Fruit fly (Drosophila melanogaster): Measurements from ENCODE around the gene Cnb.

Gene Cnb

DNA sequence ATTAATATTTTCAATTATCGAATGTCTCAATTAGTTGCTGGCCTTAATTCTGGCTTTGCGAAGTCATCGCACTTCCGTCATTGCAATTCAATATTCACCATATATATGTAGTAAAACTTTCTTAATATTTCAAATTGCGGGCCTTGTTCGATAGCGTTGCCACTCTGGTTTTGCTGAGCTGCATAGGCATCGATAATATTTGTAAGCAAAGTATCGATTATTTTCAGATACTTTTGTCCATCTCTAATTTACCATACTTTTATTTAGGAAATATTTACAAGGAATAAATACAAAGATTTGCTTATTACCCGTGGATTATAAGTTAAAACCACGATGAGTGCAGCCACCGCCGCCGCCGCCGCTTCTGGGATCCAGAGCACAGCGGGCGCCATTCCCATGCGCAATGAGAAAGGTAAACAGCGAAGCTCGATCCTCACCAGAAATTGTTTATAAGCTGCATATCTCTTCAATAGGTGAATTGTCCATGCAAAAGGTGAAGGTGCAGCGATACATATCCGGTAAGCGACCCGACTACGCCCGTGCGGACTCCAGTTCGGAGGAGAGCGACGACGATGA, 6.4 kb upstream of the Cnb start, which contains the start of gene Mfap1:
Gene Mfap1, plus strand, starts transcription at position 226 of the 576 bp plus-strand sequence.
- TF ChIP-seq noc (tag; optimal IDR thresholded peaks at IDR 0.05) = no peak

- TF ChIP-seq noc (tag; optimal IDR thresholded peaks at IDR 0.05) = no peak
Measured at dm6 chr3L:1962964-1963363, 15.6 kb downstream of the Cnb start, which contains the start of gene SCOT. Gene SCOT (plus strand): TSS chr3L:1963143.

dm6 chr3L:1964099-1964498, 16.7 kb downstream of the Cnb start, which contains the start of gene mv:
Gene mv (minus strand): TSS chr3L:1964178.
- TF ChIP-seq noc (tag; optimal IDR thresholded peaks at IDR 0.05) = no peak

DNA sequence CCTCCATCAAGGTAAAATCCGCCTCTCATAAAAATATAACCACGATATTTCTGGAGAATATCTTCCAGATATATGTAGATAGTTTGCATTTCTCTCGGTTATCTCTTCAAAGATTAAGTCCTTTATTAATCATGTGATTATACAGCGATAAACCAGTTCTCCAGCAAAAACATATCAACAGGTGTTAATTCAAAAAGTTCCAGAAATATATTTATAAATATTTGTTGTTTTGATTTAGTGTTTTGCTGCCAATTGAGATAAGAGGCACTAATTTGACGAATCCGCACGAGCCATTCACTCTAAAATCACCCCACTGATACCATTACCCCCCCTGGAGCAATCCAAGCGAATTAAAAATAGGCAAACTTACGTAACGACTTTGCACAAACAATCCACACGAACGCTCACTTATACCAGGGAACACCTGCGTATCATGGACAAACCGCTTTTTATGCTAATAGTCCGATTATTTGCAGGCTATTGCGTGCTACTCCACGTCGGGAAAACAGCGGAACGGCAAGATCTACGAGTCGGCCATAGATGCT, 17.3 kb downstream of the Cnb start:
- TF ChIP-seq noc (tag; optimal IDR thresholded peaks at IDR 0.05) = peak; percentile 40

- peak; percentile 77 for TF ChIP-seq noc (tag; optimal IDR thresholded peaks at IDR 0.05)
Measured at dm6 chr3L:1967452-1968310, 20.3 kb downstream of the Cnb start.

DNA sequence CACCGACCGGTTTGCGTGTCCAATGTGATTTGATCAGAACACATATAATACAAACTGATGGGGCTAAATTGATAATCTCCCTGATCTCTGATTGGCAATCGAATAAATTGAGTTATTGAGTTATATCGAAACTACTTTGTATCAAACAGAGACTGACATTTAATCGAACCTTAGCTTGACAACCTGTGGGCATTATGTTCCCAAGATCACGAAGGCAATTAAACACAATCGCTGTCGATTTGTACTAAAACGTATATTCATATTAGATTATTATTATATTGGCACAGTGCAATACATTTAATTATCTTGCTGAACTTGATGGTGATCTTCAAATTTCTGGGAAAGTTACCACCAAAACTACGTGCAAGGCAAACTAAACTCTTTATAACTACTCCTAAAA, 21.0 kb downstream of the Cnb start:
- TF ChIP-seq noc (tag; optimal IDR thresholded peaks at IDR 0.05) = no peak

DNA sequence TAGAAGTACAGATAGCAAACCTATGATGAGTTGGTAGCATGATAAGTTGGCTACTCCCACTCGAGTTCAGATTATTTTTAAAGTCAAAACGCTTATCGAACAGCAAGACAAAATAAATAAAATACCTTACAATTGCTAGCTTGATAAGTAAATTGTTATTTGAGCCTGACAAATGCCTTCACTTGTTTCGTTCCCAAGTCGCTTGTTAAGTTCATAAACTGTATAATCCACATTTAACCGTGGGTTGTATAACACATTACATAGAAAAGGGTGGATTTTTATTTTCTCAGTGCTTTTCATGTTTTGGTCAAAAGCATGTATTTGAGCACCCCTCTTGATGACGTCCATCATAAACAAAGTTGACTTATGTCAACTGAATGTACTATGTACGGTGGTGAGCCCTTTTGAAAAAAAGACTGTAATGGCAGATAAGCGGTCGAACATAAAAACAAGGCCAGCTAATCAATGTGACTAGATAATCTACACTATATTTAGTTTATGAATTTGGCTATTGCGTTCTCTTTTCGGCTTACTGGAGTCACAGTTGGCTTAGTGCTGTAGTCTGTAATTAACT, 21.5 kb downstream of the Cnb start:
- TF ChIP-seq noc (tag; optimal IDR thresholded peaks at IDR 0.05) = no peak

DNA sequence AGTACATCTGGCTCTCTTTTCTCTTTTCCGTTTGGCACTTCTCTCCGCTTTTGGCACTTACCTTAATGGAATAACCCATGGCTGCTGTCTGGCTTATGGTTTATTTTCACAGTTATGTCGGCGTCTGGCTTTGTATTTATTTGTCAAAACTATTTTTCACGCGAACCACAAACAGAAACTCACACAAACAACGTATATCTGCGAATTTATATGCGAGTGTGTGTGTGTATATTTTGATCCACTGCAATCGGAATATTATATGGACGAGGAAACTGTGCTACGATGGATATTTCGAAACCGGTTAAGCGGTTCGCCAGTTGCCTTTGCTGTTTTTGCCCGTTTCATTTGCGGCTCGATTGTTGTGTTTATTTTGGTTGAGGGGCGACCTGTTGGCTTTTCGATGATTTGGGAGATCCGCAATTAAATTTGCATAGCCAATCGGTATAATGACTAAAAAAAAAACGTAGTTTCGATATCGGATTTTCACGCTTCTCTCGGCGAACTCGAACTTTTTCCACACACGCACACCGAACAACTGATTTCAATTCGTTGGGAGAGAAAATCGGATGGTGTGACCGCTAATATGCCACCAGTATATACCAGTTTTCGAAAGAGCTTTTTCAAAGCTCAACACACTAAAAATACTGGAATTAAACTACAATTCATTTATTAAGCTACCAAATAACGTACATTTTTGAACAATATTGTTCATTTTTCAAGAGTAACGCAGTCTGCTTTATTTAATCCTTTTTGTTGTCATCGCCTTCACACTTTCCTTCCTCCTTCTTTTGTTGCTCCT, 22.4 kb downstream of the Cnb start, which contains the start of gene CG1927:
Gene CG1927, minus strand, starts transcription at position 541 of the 799 bp plus-strand sequence.
- no peak for TF ChIP-seq noc (tag; optimal IDR thresholded peaks at IDR 0.05)

DNA sequence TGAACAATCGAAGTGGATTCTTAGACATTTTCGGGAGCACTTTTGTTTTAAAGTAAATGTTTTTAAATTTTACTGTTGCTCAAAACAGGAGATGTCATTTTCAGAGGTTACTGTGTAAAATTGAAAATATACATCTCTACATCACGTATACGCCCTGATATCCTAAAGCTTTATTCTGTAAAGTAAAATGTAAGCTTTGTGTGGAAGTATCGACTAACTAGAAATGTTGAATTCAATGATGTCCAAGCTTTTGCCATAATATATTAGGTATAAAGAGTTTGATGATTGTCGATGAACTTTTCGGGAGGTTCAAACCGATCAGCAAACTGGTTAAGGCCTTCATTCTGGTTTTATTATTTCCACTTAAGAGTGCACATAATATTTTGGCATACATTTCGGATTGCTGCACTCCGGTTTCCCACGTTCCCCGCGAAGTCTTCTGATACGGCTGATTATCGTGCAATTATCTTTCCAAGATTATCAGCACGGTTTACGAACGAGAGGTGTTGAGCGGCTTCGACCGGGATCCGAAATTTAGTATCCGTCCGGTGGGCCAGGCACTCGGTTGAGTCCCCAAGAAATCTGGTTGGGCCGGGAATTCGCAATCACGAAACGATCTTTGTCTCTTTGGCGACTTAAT, 23.9 kb downstream of the Cnb start, which contains the start of the genes CG11815 and acs:
Gene CG11815, minus strand, starts transcription at position 98 of the 640 bp plus-strand sequence.
Gene acs, plus strand, starts transcription at position 536 of the 640 bp plus-strand sequence.
- no peak for TF ChIP-seq noc (tag; optimal IDR thresholded peaks at IDR 0.05)

DNA sequence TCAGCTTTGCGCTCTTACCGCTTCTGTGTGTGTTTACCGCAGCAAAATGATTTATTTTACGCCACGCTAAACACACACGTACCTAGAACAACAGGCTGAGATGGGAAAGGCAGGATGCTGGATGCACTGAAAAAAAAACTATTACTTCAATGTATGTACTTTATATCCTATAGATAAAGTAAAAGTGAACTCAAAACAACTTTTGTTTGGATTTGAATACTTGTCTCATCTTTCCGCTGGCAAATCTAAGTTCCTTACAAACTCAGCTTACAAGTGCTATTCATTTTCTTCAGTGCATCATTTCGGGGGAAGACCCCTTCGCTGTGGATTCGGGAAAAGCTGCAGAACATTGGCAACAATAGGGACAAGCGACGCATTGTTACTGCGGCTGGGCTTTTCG, 29.4 kb downstream of the Cnb start:
- no peak for TF ChIP-seq noc (tag; optimal IDR thresholded peaks at IDR 0.05)

DNA sequence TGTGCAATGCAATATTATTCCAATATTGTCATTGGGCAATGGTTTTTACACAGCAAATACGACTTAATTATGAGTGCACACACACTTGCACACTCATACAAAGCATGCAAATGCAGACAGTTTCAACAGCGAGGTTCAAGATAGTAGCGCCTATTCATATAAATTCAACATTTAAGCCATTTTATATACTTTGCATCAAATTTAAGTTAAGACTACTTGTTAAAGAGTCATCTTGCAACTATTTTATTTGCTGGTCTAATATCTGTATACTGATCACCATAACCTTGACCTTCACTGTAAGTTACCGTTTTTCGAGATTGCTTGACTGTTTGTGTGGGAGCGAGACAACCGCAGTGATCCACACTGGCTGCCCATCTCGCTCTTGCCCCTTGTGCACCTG, 38.0 kb downstream of the Cnb start:
- no peak for TF ChIP-seq noc (tag; optimal IDR thresholded peaks at IDR 0.05)

All from whole organism, larva.